Comparison of ENCODE assay signal across 2 worm cellular contexts in the genomic region with DNA sequence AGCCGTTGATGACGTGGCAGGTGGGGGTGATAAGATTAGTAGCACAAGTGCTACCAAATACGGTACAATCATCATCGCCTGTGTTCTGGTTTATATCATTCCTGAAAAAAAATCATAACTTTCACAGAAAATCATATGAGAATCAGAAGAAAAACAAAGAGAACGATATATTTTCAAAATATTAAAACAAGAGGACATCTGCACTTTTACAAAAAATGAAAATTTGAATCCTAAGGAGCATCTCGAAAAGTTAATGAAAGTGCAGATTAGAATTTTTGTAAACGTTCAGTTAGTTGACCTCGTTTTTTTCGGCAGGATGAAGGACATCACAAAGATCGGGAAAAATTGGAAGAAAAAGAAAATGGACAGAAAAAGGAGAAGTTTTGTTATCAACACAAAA.
A peak's percentile ranks its signal among the peaks of the same experiment; 100 is the strongest.
TF ChIP-seq lines count a peak whose summit lies in the region.

A gene (minus strand): TSS at position 101 of the 400 bp plus-strand sequence.

TF ChIP-seq in whole organism, L1 larva, 84 proteins besides CTCF, POLR2A, EP300 and RAD21:
- peak; percentile 84 for TF ChIP-seq blmp-1 (tag; optimal IDR thresholded peaks at IDR 0.05; lab: Kevin White, UChicago)
- no peak for TF ChIP-seq unc-86 (tag; optimal IDR thresholded peaks at IDR 0.05; lab: Kevin White, UChicago)

TF ChIP-seq in whole organism, L3 larva, 47 proteins besides CTCF, POLR2A, EP300 and RAD21:
- TF ChIP-seq elt-1 (tag; optimal IDR thresholded peaks at IDR 0.05; lab: Kevin White, UChicago) (no peak), unc-39 (tag; optimal IDR thresholded peaks at IDR 0.05; lab: Kevin White, UChicago) (no peak), nhr-12 (tag; optimal IDR thresholded peaks at IDR 0.05; lab: Kevin White, UChicago) (no peak), nhr-23 (tag; optimal IDR thresholded peaks at IDR 0.05; lab: Kevin White, UChicago) (peak; percentile 21), lsy-12 (tag; optimal IDR thresholded peaks at IDR 0.05; lab: Kevin White, UChicago) (no peak), unc-62 (GFP tag; optimal IDR thresholded peaks at IDR 0.05; lab: Kevin White, UChicago) (no peak), ceh-28 (tag; optimal IDR thresholded peaks at IDR 0.05; lab: Kevin White, UChicago) (no peak), R02D3.7 (tag; optimal IDR thresholded peaks at IDR 0.05; lab: Kevin White, UChicago) (no peak)
